Worm (Caenorhabditis elegans): ENCODE results near the gene srh-298.

DNA sequence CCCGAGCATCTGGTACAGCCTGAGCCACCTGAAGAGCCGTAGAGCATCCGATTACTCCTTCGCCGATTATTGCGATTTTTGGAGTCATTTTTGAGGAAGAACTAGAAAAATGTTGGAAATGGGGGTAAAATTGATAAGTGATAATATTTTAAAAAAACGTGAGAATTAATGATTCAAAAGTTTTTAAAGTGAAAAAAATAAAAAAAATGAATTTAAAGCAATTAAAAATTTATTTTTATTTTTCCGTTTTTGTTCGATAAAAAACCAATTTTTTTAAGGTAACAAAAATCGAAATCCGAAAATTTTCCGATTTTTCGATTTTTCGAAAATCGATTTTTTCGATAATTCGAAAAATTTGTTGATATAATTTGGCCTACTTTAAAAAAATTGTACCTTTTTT, 41.5 kb upstream of the srh-298 start, which contains the start of gene ddo-1:
- no peak for TF ChIP-seq dpl-1 (GFP tag; optimal IDR thresholded peaks at IDR 0.05)
- TF ChIP-seq ces-1 (GFP tag; optimal IDR thresholded peaks at IDR 0.05) = no peak
- TF ChIP-seq lsy-2 (tag; optimal IDR thresholded peaks at IDR 0.05) = no peak
- no peak for TF ChIP-seq pqm-1 (tag; optimal IDR thresholded peaks at IDR 0.05)
- TF ChIP-seq ama-1 (optimal IDR thresholded peaks at IDR 0.05) = no peak
- TF ChIP-seq C16A3.4 (tag; optimal IDR thresholded peaks at IDR 0.05) = no peak
- TF ChIP-seq sox-4 (tag; optimal IDR thresholded peaks at IDR 0.05) = no peak
- TF ChIP-seq fkh-4 (tag; optimal IDR thresholded peaks at IDR 0.05; ENCODE audit: borderline replicate concordance) = no peak
- no peak for TF ChIP-seq ztf-4 (tag; optimal IDR thresholded peaks at IDR 0.05)
- no peak for TF ChIP-seq lin-15B (tag; optimal IDR thresholded peaks at IDR 0.05)
- TF ChIP-seq ceh-82 (tag; optimal IDR thresholded peaks at IDR 0.05) = no peak
- no peak for TF ChIP-seq unc-62 (GFP tag; optimal IDR thresholded peaks at IDR 0.05)
- TF ChIP-seq mdl-1 (tag; optimal IDR thresholded peaks at IDR 0.05) = no peak
